Fruit fly (Drosophila melanogaster) whole organism, prepupa: ENCODE results near the gene CG2608.

Source experiments
- Blimp-1 ChIP-seq: fragments of 200-800 bp; sonication (Bioruptor generic); optimal IDR thresholded peaks from 3 replicates; lab custom pipeline; 2017; ENCODE audit warnings: missing biosample characterization, missing genetic modification characterization, mild to moderate bottlenecking, moderate library complexity, missing genetic modification reagents
- CG11294 ChIP-seq: fragments of 200-800 bp; sonication (Bioruptor generic); IDR thresholded peaks from 2 replicates; pipeline ENCODE4 v1.3.6; 2022; ENCODE audit warnings: missing biosample characterization, missing genetic modification characterization
- CG4318 ChIP-seq: fragments of 200-800 bp; sonication (Bioruptor generic); optimal IDR thresholded peaks from 3 replicates; lab custom pipeline; 2017; ENCODE audit warnings: missing biosample characterization, mild to moderate bottlenecking, missing genetic modification characterization
- CG6854 ChIP-seq: fragments of 200-800 bp; sonication (Bioruptor generic); optimal IDR thresholded peaks from 2 replicates; lab custom pipeline; 2017; ENCODE audit warnings: missing biosample characterization, mild to moderate bottlenecking, missing genetic modification characterization
- Eip93F ChIP-seq: fragments of 200-800 bp; sonication (Bioruptor generic); optimal IDR thresholded peaks from 2 replicates; lab custom pipeline; 2016; ENCODE audit warnings: missing biosample characterization, mild to moderate bottlenecking, missing genetic modification characterization
- Sox102F ChIP-seq: fragments of 200-800 bp; sonication (Bioruptor generic); optimal IDR thresholded peaks from 2 replicates; lab custom pipeline; 2016; ENCODE audit warnings: missing biosample characterization, mild to moderate bottlenecking, missing genetic modification characterization
- cyc ChIP-seq: fragments of 200-800 bp; sonication (Bioruptor generic); optimal IDR thresholded peaks from 3 replicates; lab custom pipeline; 2016; ENCODE audit warnings: missing biosample characterization, missing genetic modification characterization

- TF ChIP-seq Blimp-1 (GFP tag; lab: Kevin White, UChicago) (no peak), CG11294 (no peak), CG4318 (GFP tag; lab: Kevin White, UChicago) (no peak), Sox102F (GFP tag; lab: Kevin White, UChicago) (no peak), cyc (no peak), Eip93F (GFP tag; lab: Kevin White, UChicago) (no peak), CG6854 (no peak)
Measured at dm6 chr2L:20688722-20689121, 43.1 kb downstream of the CG2608 start.
